Fruit fly (Drosophila melanogaster): ENCODE results near the gene CHMP2B.

The CHMP2B gene

dm6 chr3L:5186807-5187571 is 47.6 kb downstream of the CHMP2B start (continued):
- TF ChIP-seq CG11085 (GFP tag; IDR thresholded peaks at IDR 0.05) (peak; percentile 66), az2 (GFP tag; optimal IDR thresholded peaks at IDR 0.05) (peak; percentile 88), CG7839 (tag; optimal IDR thresholded peaks at IDR 0.05) (peak; percentile 94), gsb-n (tag; optimal IDR thresholded peaks at IDR 0.05) (peak; percentile 93), br (optimal IDR thresholded peaks at IDR 0.05) (no peak), CG6854 (GFP tag; optimal IDR thresholded peaks at IDR 0.05) (peak; percentile 82), sd (tag; optimal IDR thresholded peaks at IDR 0.05) (peak; percentile 74), mirr (GFP tag; optimal IDR thresholded peaks at IDR 0.05) (no peak), CG16863 (GFP tag; optimal IDR thresholded peaks at IDR 0.05) (peak; percentile 87), esg (GFP tag; conservative IDR thresholded peaks at IDR 0.05) (peak; percentile 85), lmd (GFP tag; IDR thresholded peaks at IDR 0.05) (peak; percentile 91), Usf (GFP tag; optimal IDR thresholded peaks at IDR 0.05) (peak; percentile 85), CG12236 (GFP tag; optimal IDR thresholded peaks at IDR 0.05) (peak; percentile 76), CG31224 (GFP tag; IDR thresholded peaks at IDR 0.05) (peak; percentile 60), D19B (GFP tag; optimal IDR thresholded peaks at IDR 0.05) (peak; percentile 61), lola (GFP tag; optimal IDR thresholded peaks at IDR 0.05) (peak in 1 of 3 experiments; percentile 88), CG1602 (GFP tag; optimal IDR thresholded peaks at IDR 0.05) (peak; percentile 81), CG12769 (tag; optimal IDR thresholded peaks at IDR 0.05) (peak; percentile 96), HLHmδ (GFP tag; optimal IDR thresholded peaks at IDR 0.05) (no peak), CG6689 (GFP tag; IDR thresholded peaks at IDR 0.05) (peak; percentile 89), CG12219 (GFP tag; optimal IDR thresholded peaks at IDR 0.05) (peak; percentile 91), CG18011 (GFP tag; optimal IDR thresholded peaks at IDR 0.05) (peak; percentile 67), Aef1 (GFP tag; IDR thresholded peaks at IDR 0.05) (peak; percentile 84), Neu2 (GFP tag; optimal IDR thresholded peaks at IDR 0.05; ENCODE audit: borderline replicate concordance) (no peak), Fer2 (tag; optimal IDR thresholded peaks at IDR 0.05) (peak; percentile 66), gcm2 (GFP tag; optimal IDR thresholded peaks at IDR 0.05) (peak; percentile 83), bsh (GFP tag; optimal IDR thresholded peaks at IDR 0.05) (peak; percentile 88 to 95), croc (GFP tag; conservative IDR thresholded peaks at IDR 0.05) (peak; percentile 85), dan (GFP tag; IDR thresholded peaks at IDR 0.05) (no peak; the same call in 1 of the 2 replicates), sens (GFP tag) (peak; percentile 97), unpg (GFP tag; optimal IDR thresholded peaks at IDR 0.05) (peak; percentile 96), trem (tag; optimal IDR thresholded peaks at IDR 0.05) (peak; percentile 92), luna (GFP tag; optimal IDR thresholded peaks at IDR 0.05) (peak; percentile 57), CG10321 (GFP tag; IDR thresholded peaks at IDR 0.05) (peak; percentile 38; the same call in 1 of the 2 replicates), Dfd (GFP tag; optimal IDR thresholded peaks at IDR 0.05) (no peak), bbx (GFP tag; IDR thresholded peaks at IDR 0.05; ENCODE audit: partially characterized antibody) (no peak), NC2β (GFP tag; optimal IDR thresholded peaks at IDR 0.05) (peak; percentile 89), CoRest (tag; optimal IDR thresholded peaks at IDR 0.05) (peak; percentile 87), sens-2 (GFP tag; IDR thresholded peaks at IDR 0.05) (peak; percentile 82), CG3281 (GFP tag; optimal IDR thresholded peaks at IDR 0.05) (peak; percentile 88), repo (GFP tag; optimal IDR thresholded peaks at IDR 0.05) (peak; percentile 80), CG7357 (GFP tag; IDR thresholded peaks at IDR 0.05) (peak; percentile 77), Atf3 (GFP tag; optimal IDR thresholded peaks at IDR 0.05) (peak; percentile 82), tgo (GFP tag; IDR thresholded peaks at IDR 0.05) (peak; percentile 87), GATAe (GFP tag; conservative IDR thresholded peaks at IDR 0.05) (peak; percentile 47; the same call in 1 of the 2 replicates), Dad (GFP tag; optimal IDR thresholded peaks at IDR 0.05) (peak; percentile 73), Tbp (GFP tag; optimal IDR thresholded peaks at IDR 0.05) (no peak), NfI (GFP tag; optimal IDR thresholded peaks at IDR 0.05) (peak; percentile 88), bigmax (GFP tag; optimal IDR thresholded peaks at IDR 0.05) (peak; percentile 30), CG11247 (GFP tag; IDR thresholded peaks at IDR 0.05) (peak; percentile 79)

All from whole organism, embryonic.